Worm (Caenorhabditis elegans) whole organism, L2 larva: ENCODE data around the gene F52H2.15.

Source experiments
- C34F6.9 ChIP-seq: fragments of 150-350 bp; optimal IDR thresholded peaks from 2 replicates; lab custom pipeline; 2014; ENCODE audit warnings: missing biosample characterization, missing genetic modification characterization
- F13H6.1 ChIP-seq: sonication (generic microtip); optimal IDR thresholded peaks from 2 replicates; lab custom pipeline; 2016; ENCODE audit warnings: missing genetic modification characterization, missing compliant biosample characterization
- Y55F3AM.14 ChIP-seq: fragments of 200-800 bp; sonication (Bioruptor generic); optimal IDR thresholded peaks from 2 replicates; lab custom pipeline; 2018; ENCODE audit warnings: mild to moderate bottlenecking, missing genetic modification characterization, missing compliant biosample characterization
- ZK546.5 ChIP-seq: sonication (generic microtip); optimal IDR thresholded peaks from 2 replicates; lab custom pipeline; 2017; ENCODE audit warnings: missing biosample characterization, missing genetic modification characterization
- alr-1 ChIP-seq: fragments of 150-350 bp; optimal IDR thresholded peaks from 2 replicates; lab custom pipeline; 2014; ENCODE audit warnings: missing biosample characterization, missing genetic modification characterization
- aly-2 ChIP-seq: fragments of 150-350 bp; optimal IDR thresholded peaks from 2 replicates; lab custom pipeline; 2014; ENCODE audit warnings: missing biosample characterization, missing genetic modification characterization
- ama-1 ChIP-seq: fragments of 150-350 bp; optimal IDR thresholded peaks from 2 replicates; lab custom pipeline; 2018; ENCODE audit warnings: inconsistent platforms
- blmp-1 ChIP-seq: sonication (generic microtip); optimal IDR thresholded peaks from 2 replicates; lab custom pipeline; 2017; ENCODE audit warnings: missing genetic modification characterization, mild to moderate bottlenecking, missing compliant biosample characterization, antibody characterized with exemption, moderate library complexity; ENCODE audit not compliant: insufficient read depth
- ceh-16 ChIP-seq: fragments of 150-350 bp; optimal IDR thresholded peaks from 2 replicates; lab custom pipeline; 2014; ENCODE audit warnings: missing biosample characterization, missing genetic modification characterization
- ceh-82 ChIP-seq: fragments of 150-350 bp; optimal IDR thresholded peaks from 2 replicates; lab custom pipeline; 2014; ENCODE audit warnings: missing biosample characterization, missing genetic modification characterization
- dmd-4 ChIP-seq: sonication (generic microtip); optimal IDR thresholded peaks from 2 replicates; lab custom pipeline; 2017; ENCODE audit warnings: missing biosample characterization, missing genetic modification characterization
- egl-27 ChIP-seq: sonication (generic microtip); optimal IDR thresholded peaks from 3 replicates; lab custom pipeline; 2017; ENCODE audit warnings: missing biosample characterization, missing genetic modification reagents, missing genetic modification characterization
- elt-1 ChIP-seq: fragments of 150-350 bp; optimal IDR thresholded peaks from 2 replicates; lab custom pipeline; 2014; ENCODE audit warnings: missing biosample characterization, missing genetic modification characterization
- elt-3 ChIP-seq: sonication (generic microtip); optimal IDR thresholded peaks from 2 replicates; lab custom pipeline; 2017; ENCODE audit warnings: missing biosample characterization, missing genetic modification characterization
- fos-1 ChIP-seq: fragments of 150-350 bp; optimal IDR thresholded peaks from 2 replicates; lab custom pipeline; 2014; ENCODE audit warnings: missing biosample characterization, missing genetic modification characterization
- gmeb-1 ChIP-seq: fragments of 150-350 bp; optimal IDR thresholded peaks from 2 replicates; lab custom pipeline; 2014; ENCODE audit warnings: missing biosample characterization, missing genetic modification characterization
- lin-13 ChIP-seq: fragments of 150-350 bp; optimal IDR thresholded peaks from 2 replicates; lab custom pipeline; 2014; ENCODE audit warnings: missing biosample characterization, missing genetic modification reagents, missing genetic modification characterization
- lin-39 ChIP-seq: fragments of 150-350 bp; optimal IDR thresholded peaks from 2 replicates; lab custom pipeline; 2014; ENCODE audit warnings: missing biosample characterization, missing genetic modification reagents, missing genetic modification characterization
- lsy-2 ChIP-seq, 2 experiments: fragments of 150-350 bp in 1 of 2; sonication (generic microtip) in 1 of 2; optimal IDR thresholded peaks; 2 replicates each; lab custom pipeline; 2014 to 2017; ENCODE audit warnings: missing biosample characterization in 2 of 2, missing genetic modification characterization in 2 of 2
- mab-5 ChIP-seq: fragments of 150-350 bp; optimal IDR thresholded peaks from 2 replicates; lab custom pipeline; 2014; ENCODE audit warnings: missing biosample characterization, missing genetic modification characterization
- mbf-1 ChIP-seq: sonication (generic microtip); optimal IDR thresholded peaks from 2 replicates; lab custom pipeline; 2017; ENCODE audit warnings: missing biosample characterization, missing genetic modification characterization
- mdl-1 ChIP-seq, 2 experiments: fragments of 150-350 bp in 1 of 2; sonication (generic microtip) in 1 of 2; optimal IDR thresholded peaks; 2 replicates each; lab custom pipeline; 2017; ENCODE audit warnings: missing biosample characterization in 2 of 2, missing genetic modification characterization in 2 of 2
- nhr-10 ChIP-seq: sonication (generic microtip); optimal IDR thresholded peaks from 2 replicates; lab custom pipeline; 2017; ENCODE audit warnings: missing biosample characterization, missing genetic modification characterization
- nhr-11 ChIP-seq: fragments of 150-350 bp; optimal IDR thresholded peaks from 2 replicates; lab custom pipeline; 2014; ENCODE audit warnings: missing biosample characterization, missing genetic modification characterization
- nhr-12 ChIP-seq: fragments of 150-350 bp; optimal IDR thresholded peaks from 2 replicates; lab custom pipeline; 2014; ENCODE audit warnings: missing biosample characterization, missing genetic modification characterization
- nhr-129 ChIP-seq: fragments of 150-350 bp; optimal IDR thresholded peaks from 2 replicates; lab custom pipeline; 2014; ENCODE audit warnings: missing biosample characterization, missing genetic modification characterization
- nhr-237 ChIP-seq: fragments of 150-350 bp; optimal IDR thresholded peaks from 2 replicates; lab custom pipeline; 2014; ENCODE audit warnings: missing biosample characterization, missing genetic modification characterization
- nhr-25 ChIP-seq: fragments of 150-350 bp; sonication (generic microtip); optimal IDR thresholded peaks from 3 replicates; lab custom pipeline; 2014; ENCODE audit warnings: missing biosample characterization, missing genetic modification characterization
- nhr-6 ChIP-seq: fragments of 150-350 bp; optimal IDR thresholded peaks from 2 replicates; lab custom pipeline; 2014; ENCODE audit warnings: missing biosample characterization, missing genetic modification characterization
- nhr-77 ChIP-seq: fragments of 150-350 bp; optimal IDR thresholded peaks from 2 replicates; lab custom pipeline; 2014; ENCODE audit warnings: missing biosample characterization, missing genetic modification characterization
- peb-1 ChIP-seq: fragments of 150-350 bp; optimal IDR thresholded peaks from 2 replicates; lab custom pipeline; 2014; ENCODE audit warnings: missing biosample characterization, missing genetic modification characterization
- sem-4 ChIP-seq: fragments of 150-350 bp; optimal IDR thresholded peaks from 2 replicates; lab custom pipeline; 2014; ENCODE audit warnings: missing biosample characterization, missing genetic modification reagents, missing genetic modification characterization
- skn-1 ChIP-seq: sonication (generic microtip); optimal IDR thresholded peaks from 2 replicates; lab custom pipeline; 2017; ENCODE audit warnings: missing biosample characterization, missing genetic modification characterization
- sma-3 ChIP-seq: sonication (generic microtip); optimal IDR thresholded peaks from 2 replicates; lab custom pipeline; 2016; ENCODE audit warnings: missing genetic modification reagents, missing genetic modification characterization, missing compliant biosample characterization
- sma-9 ChIP-seq, 2 experiments: fragments of 150-350 bp in 1 of 2; sonication (generic microtip) in 1 of 2; optimal IDR thresholded peaks; 2 replicates each; lab custom pipeline; 2014 to 2016; ENCODE audit warnings: missing genetic modification characterization in 2 of 2, mild to moderate bottlenecking in 1 of 2, missing biosample characterization in 1 of 2, missing compliant biosample characterization in 1 of 2, missing genetic modification reagents in 1 of 2, moderate library complexity in 1 of 2
- snpc-4 ChIP-seq: fragments of 150-350 bp; optimal IDR thresholded peaks from 2 replicates; lab custom pipeline; 2014; ENCODE audit warnings: missing biosample characterization, missing genetic modification characterization
- unc-39 ChIP-seq: fragments of 150-350 bp; optimal IDR thresholded peaks from 2 replicates; lab custom pipeline; 2014; ENCODE audit warnings: missing biosample characterization, missing genetic modification characterization
- unc-55 ChIP-seq: fragments of 150-350 bp; sonication (generic microtip); optimal IDR thresholded peaks from 3 replicates; lab custom pipeline; 2014; ENCODE audit warnings: missing biosample characterization, missing genetic modification reagents, missing genetic modification characterization
- unc-62 ChIP-seq: fragments of 150-350 bp; optimal IDR thresholded peaks from 2 replicates; lab custom pipeline; 2014; ENCODE audit warnings: missing biosample characterization, missing genetic modification reagents, missing genetic modification characterization
- zag-1 ChIP-seq: fragments of 150-350 bp; optimal IDR thresholded peaks from 2 replicates; lab custom pipeline; 2014; ENCODE audit warnings: missing biosample characterization, missing genetic modification characterization
- ztf-11 ChIP-seq: sonication (generic microtip); optimal IDR thresholded peaks from 2 replicates; lab custom pipeline; 2017; ENCODE audit warnings: missing biosample characterization, missing genetic modification characterization

Gene F52H2.15

ce11 chrX:2549322-2549721, 15.8 kb upstream of the F52H2.15 start (continued):
- TF ChIP-seq lsy-2 (tag; optimal IDR thresholded peaks at IDR 0.05; lab: Kevin White, UChicago) (peak; percentile 35 to 67), unc-55 (peak; percentile 55), egl-27 (tag; lab: Kevin White, UChicago) (no peak), sma-3 (GFP tag; lab: Kevin White, UChicago) (peak; percentile 37), ztf-11 (tag; lab: Kevin White, UChicago) (no peak), mdl-1 (tag; optimal IDR thresholded peaks at IDR 0.05; lab: Kevin White, UChicago) (peak in 1 of 2 experiments; percentile 54), sem-4 (tag; lab: Kevin White, UChicago) (peak; percentile 13), snpc-4 (peak; percentile 3), alr-1 (tag; lab: Kevin White, UChicago) (no peak), aly-2 (tag; lab: Kevin White, UChicago) (no peak), nhr-11 (tag; lab: Kevin White, UChicago) (no peak), lin-13 (GFP tag; lab: Kevin White, UChicago) (peak; percentile 61), peb-1 (tag; lab: Kevin White, UChicago) (no peak), unc-39 (tag; lab: Kevin White, UChicago) (no peak)

- TF ChIP-seq nhr-77 (tag; lab: Kevin White, UChicago) (no peak), unc-55 (peak; percentile 48), C34F6.9 (peak; percentile 35), lsy-2 (tag; optimal IDR thresholded peaks at IDR 0.05; lab: Kevin White, UChicago) (peak in 1 of 2 experiments; percentile 25)
These were observed 14.5 kb upstream of the F52H2.15 start for ce11 chrX:2550665-2551064.

ce11 chrX:2551450-2551849, 13.7 kb upstream of the F52H2.15 start:
- no peak for TF ChIP-seq nhr-129 (tag; lab: Kevin White, UChicago)
- no peak for TF ChIP-seq zag-1
- no peak for TF ChIP-seq lin-39
- TF ChIP-seq mab-5 = no peak
- peak; percentile 64 for TF ChIP-seq snpc-4
- no peak for TF ChIP-seq blmp-1 (tag; lab: Kevin White, UChicago)

- peak; percentile 15 for TF ChIP-seq nhr-129 (tag; lab: Kevin White, UChicago)
- no peak for TF ChIP-seq unc-39 (tag; lab: Kevin White, UChicago)
- TF ChIP-seq nhr-77 (tag; lab: Kevin White, UChicago) = no peak
- no peak for TF ChIP-seq elt-1 (tag; lab: Kevin White, UChicago)
- no peak for TF ChIP-seq lsy-2 (tag; optimal IDR thresholded peaks at IDR 0.05; lab: Kevin White, UChicago)
- peak; percentile 8 for TF ChIP-seq F13H6.1 (tag; lab: Kevin White, UChicago)
- peak; percentile 28 for TF ChIP-seq nhr-25 (tag; lab: Kevin White, UChicago)
- no peak for TF ChIP-seq skn-1
These were observed 12.9 kb upstream of the F52H2.15 start, which contains the start of gene aat-3 for ce11 chrX:2552210-2552674. Gene aat-3 (plus strand): TSS chrX:2552260.

ce11 chrX:2553433-2553860, 11.7 kb upstream of the F52H2.15 start:
- TF ChIP-seq nhr-10 (no peak), Y55F3AM.14 (GFP tag; lab: Kevin White, UChicago) (peak; percentile 56), nhr-6 (tag; lab: Kevin White, UChicago) (peak; percentile 13), unc-62 (no peak), alr-1 (tag; lab: Kevin White, UChicago) (no peak), ZK546.5 (tag; lab: Kevin White, UChicago) (no peak), mab-5 (peak; percentile 11), ama-1 (lab: Kevin White, UChicago) (no peak), ceh-82 (tag; lab: Kevin White, UChicago) (no peak), blmp-1 (tag; lab: Kevin White, UChicago) (peak; percentile 57), elt-1 (tag; lab: Kevin White, UChicago) (no peak), sem-4 (tag; lab: Kevin White, UChicago) (peak; percentile 67), nhr-129 (tag; lab: Kevin White, UChicago) (peak; percentile 56), egl-27 (tag; lab: Kevin White, UChicago) (peak; percentile 70), nhr-77 (tag; lab: Kevin White, UChicago) (no peak), lsy-2 (tag; optimal IDR thresholded peaks at IDR 0.05; lab: Kevin White, UChicago) (peak; percentile 53 to 67), skn-1 (no peak), sma-3 (GFP tag; lab: Kevin White, UChicago) (peak; percentile 55), sma-9 (GFP tag; optimal IDR thresholded peaks at IDR 0.05; lab: Kevin White, UChicago) (peak; percentile 58), sma-9 (tag; optimal IDR thresholded peaks at IDR 0.05; lab: Kevin White, UChicago) (no peak), gmeb-1 (tag; lab: Kevin White, UChicago) (peak; percentile 37), nhr-11 (tag; lab: Kevin White, UChicago) (peak; percentile 56), nhr-12 (no peak), unc-39 (tag; lab: Kevin White, UChicago) (no peak), nhr-237 (tag; lab: Kevin White, UChicago) (no peak), fos-1 (tag; lab: Kevin White, UChicago) (peak; percentile 71), dmd-4 (tag; lab: Kevin White, UChicago) (no peak), F13H6.1 (tag; lab: Kevin White, UChicago) (peak; percentile 63), lin-13 (GFP tag; lab: Kevin White, UChicago) (peak; percentile 58), ztf-11 (tag; lab: Kevin White, UChicago) (no peak), peb-1 (tag; lab: Kevin White, UChicago) (no peak), ceh-16 (no peak), mdl-1 (tag; optimal IDR thresholded peaks at IDR 0.05; lab: Kevin White, UChicago) (peak in 1 of 2 experiments; percentile 50), elt-3 (tag; lab: Kevin White, UChicago) (no peak), unc-55 (peak; percentile 80), nhr-25 (tag; lab: Kevin White, UChicago) (peak; percentile 64), zag-1 (no peak), mbf-1 (no peak)
